Fruit fly (Drosophila melanogaster): Measurements from ENCODE around the gene CG46464.

Gene CG46464

DNA sequence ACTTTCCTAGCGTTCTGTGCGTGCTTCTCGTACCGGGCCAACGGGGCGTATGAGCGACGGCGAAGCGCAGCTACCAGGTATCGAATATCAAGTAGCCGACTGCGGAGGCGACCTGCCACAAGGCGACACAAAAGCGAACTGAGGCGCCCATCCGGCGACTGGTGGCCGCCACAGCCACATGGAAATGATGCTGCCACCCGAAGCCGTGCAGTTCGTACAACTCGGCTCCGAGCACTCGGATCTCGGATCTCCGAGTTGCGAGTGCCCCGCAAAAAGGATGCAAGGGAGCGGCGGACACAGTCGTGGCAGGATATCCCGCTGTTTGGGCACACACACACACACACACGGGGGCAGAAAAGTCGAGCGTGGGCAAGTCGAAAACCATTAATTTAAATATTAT, at the start of gene CG46464, which contains the start of gene CG12994:
Gene CG46464, minus strand, starts transcription at position 115 of the 400 bp plus-strand sequence.
Gene CG12994, minus strand, starts transcription at position 115 of the 400 bp plus-strand sequence.
- TF ChIP-seq Myc (optimal IDR thresholded peaks at IDR 0.05) (no peak), Hr78 (GFP tag; optimal IDR thresholded peaks at IDR 0.05) (no peak), h (GFP tag; optimal IDR thresholded peaks at IDR 0.05) (no peak), psq (GFP tag; optimal IDR thresholded peaks at IDR 0.05) (no peak), ey (GFP tag; optimal IDR thresholded peaks at IDR 0.05) (no peak), Mio (GFP tag; optimal IDR thresholded peaks at IDR 0.05) (no peak), CG9705 (GFP tag; optimal IDR thresholded peaks at IDR 0.05) (no peak), Jra (GFP tag; optimal IDR thresholded peaks at IDR 0.05) (no peak), jim (GFP tag; optimal IDR thresholded peaks at IDR 0.05) (no peak), pan (optimal IDR thresholded peaks at IDR 0.05) (no peak), usp (GFP tag; optimal IDR thresholded peaks at IDR 0.05) (no peak), Rel (GFP tag; optimal IDR thresholded peaks at IDR 0.05) (no peak), Rel (tag; optimal IDR thresholded peaks at IDR 0.05) (no peak), Hr83 (GFP tag; optimal IDR thresholded peaks at IDR 0.05; ENCODE audit: poor library complexity, severe bottlenecking) (no peak)

DNA sequence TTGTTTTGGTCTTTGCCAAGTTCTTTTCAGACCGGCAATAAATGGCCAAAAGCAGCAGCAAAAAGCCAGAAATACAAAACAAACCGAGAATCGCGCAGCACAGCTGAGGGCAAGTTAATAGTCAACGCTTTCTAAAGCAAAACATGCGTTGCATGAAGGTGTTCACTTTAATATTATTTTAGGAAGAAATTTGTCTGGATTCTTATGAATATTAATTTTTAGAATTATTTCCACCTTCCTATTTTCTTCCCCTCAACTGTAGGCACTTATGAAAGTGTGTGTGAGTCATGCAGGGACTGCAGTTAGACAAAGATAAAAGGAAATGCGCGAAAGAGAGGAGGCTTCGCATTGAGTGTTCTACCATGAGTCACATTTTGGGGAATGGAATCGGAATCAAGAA, 47.4 kb upstream of the CG46464 start:
- TF ChIP-seq Dif (GFP tag; optimal IDR thresholded peaks at IDR 0.05; ENCODE audit: partially characterized antibody) (no peak), dl (GFP tag; optimal IDR thresholded peaks at IDR 0.05; ENCODE audit: insufficient read depth in 1 of 2, partially characterized antibody in 2 of 2) (no peak), h (GFP tag; optimal IDR thresholded peaks at IDR 0.05) (peak; percentile 96), Jra (GFP tag; optimal IDR thresholded peaks at IDR 0.05) (peak; percentile 91), dmrt93B (GFP tag; optimal IDR thresholded peaks at IDR 0.05) (peak; percentile 92), foxo (GFP tag; optimal IDR thresholded peaks at IDR 0.05) (peak; percentile 77 to 97), rgr (GFP tag; optimal IDR thresholded peaks at IDR 0.05) (peak; percentile 97), CG9705 (GFP tag; optimal IDR thresholded peaks at IDR 0.05) (peak; percentile 89), Hnf4 (GFP tag; optimal IDR thresholded peaks at IDR 0.05) (peak; percentile 98), Vsx2 (GFP tag; optimal IDR thresholded peaks at IDR 0.05; ENCODE audit: partially characterized antibody) (no peak), pan (optimal IDR thresholded peaks at IDR 0.05) (no peak), CrebA (GFP tag; optimal IDR thresholded peaks at IDR 0.05; ENCODE audit: borderline replicate concordance) (peak; percentile 89), usp (GFP tag; optimal IDR thresholded peaks at IDR 0.05) (no peak), GATAd (GFP tag; optimal IDR thresholded peaks at IDR 0.05) (peak; percentile 78), Abd-B (GFP tag; optimal IDR thresholded peaks at IDR 0.05) (no peak), lola (GFP tag; optimal IDR thresholded peaks at IDR 0.05) (no peak), sage (GFP tag; optimal IDR thresholded peaks at IDR 0.05) (peak; percentile 97), Sp1 (GFP tag; optimal IDR thresholded peaks at IDR 0.05) (peak; percentile 95), psq (GFP tag; optimal IDR thresholded peaks at IDR 0.05) (peak; percentile 94), Rel (GFP tag; optimal IDR thresholded peaks at IDR 0.05) (peak; percentile 86), Rel (tag; optimal IDR thresholded peaks at IDR 0.05) (peak; percentile 80), CG32264 (GFP tag; optimal IDR thresholded peaks at IDR 0.05) (peak; percentile 94), woc (GFP tag; optimal IDR thresholded peaks at IDR 0.05) (peak; percentile 95), Myc (optimal IDR thresholded peaks at IDR 0.05) (no peak), N (GFP tag; optimal IDR thresholded peaks at IDR 0.05) (no peak), sv (GFP tag; optimal IDR thresholded peaks at IDR 0.05) (no peak), Mio (GFP tag; optimal IDR thresholded peaks at IDR 0.05) (peak; percentile 73), HLH106 (tag; optimal IDR thresholded peaks at IDR 0.05) (peak; percentile 96), jim (GFP tag; optimal IDR thresholded peaks at IDR 0.05) (no peak), dsf (GFP tag; optimal IDR thresholded peaks at IDR 0.05; ENCODE audit: borderline replicate concordance) (peak; percentile 86), br (GFP tag; optimal IDR thresholded peaks at IDR 0.05) (peak; percentile 96), OdsH (GFP tag; optimal IDR thresholded peaks at IDR 0.05) (peak; percentile 94), Dfd (GFP tag; optimal IDR thresholded peaks at IDR 0.05) (no peak), Hr78 (GFP tag; optimal IDR thresholded peaks at IDR 0.05) (no peak), ey (GFP tag; optimal IDR thresholded peaks at IDR 0.05) (peak; percentile 97), fru (GFP tag; optimal IDR thresholded peaks at IDR 0.05) (peak; percentile 96), brk (GFP tag; optimal IDR thresholded peaks at IDR 0.05) (peak; percentile 90), Hr83 (GFP tag; optimal IDR thresholded peaks at IDR 0.05; ENCODE audit: poor library complexity, severe bottlenecking) (peak; percentile 77), tai (GFP tag; optimal IDR thresholded peaks at IDR 0.05) (peak; percentile 94)
